Worm (Caenorhabditis elegans) whole organism, late embryonic: ENCODE measurements around the gene W03C9.5.

Experiments
- C38D4.7 ChIP-seq: fragments of 200-800 bp; sonication (Bioruptor generic); optimal IDR thresholded peaks from 2 replicates; lab custom pipeline; 2018; ENCODE audit warnings: mild to moderate bottlenecking, missing genetic modification characterization, moderate library complexity, missing compliant biosample characterization
- K02D7.2 ChIP-seq: sonication (generic microtip); optimal IDR thresholded peaks from 2 replicates; lab custom pipeline; 2017; ENCODE audit warnings: mild to moderate bottlenecking, missing genetic modification characterization, missing compliant biosample characterization
- Y22D7AL.16 ChIP-seq: sonication (generic microtip); optimal IDR thresholded peaks from 2 replicates; lab custom pipeline; 2016; ENCODE audit warnings: missing genetic modification characterization, missing compliant biosample characterization
- ahr-1 ChIP-seq: sonication (generic microtip); optimal IDR thresholded peaks from 2 replicates; lab custom pipeline; 2016; ENCODE audit warnings: missing genetic modification characterization, missing compliant biosample characterization
- ceh-22 ChIP-seq: sonication (generic microtip); optimal IDR thresholded peaks from 2 replicates; lab custom pipeline; 2017; ENCODE audit warnings: missing biosample characterization, missing genetic modification characterization
- ceh-34 ChIP-seq: sonication (generic microtip); optimal IDR thresholded peaks from 2 replicates; lab custom pipeline; 2016; ENCODE audit warnings: mild to moderate bottlenecking, missing genetic modification characterization, missing compliant biosample characterization
- ceh-48 ChIP-seq: sonication (generic microtip); optimal IDR thresholded peaks from 2 replicates; lab custom pipeline; 2016; ENCODE audit warnings: missing genetic modification characterization, inconsistent platforms, missing compliant biosample characterization
- che-1 ChIP-seq: sonication (generic microtip); optimal IDR thresholded peaks from 2 replicates; lab custom pipeline; 2016; ENCODE audit warnings: mild to moderate bottlenecking, missing genetic modification characterization, missing compliant biosample characterization
- dve-1 ChIP-seq: sonication (generic microtip); optimal IDR thresholded peaks from 2 replicates; lab custom pipeline; 2017; ENCODE audit warnings: antibody characterized with exemption, mild to moderate bottlenecking, missing genetic modification characterization, missing compliant biosample characterization
- elt-2 ChIP-seq: sonication (generic microtip); optimal IDR thresholded peaks from 2 replicates; lab custom pipeline; 2016; ENCODE audit warnings: missing genetic modification reagents, missing genetic modification characterization, missing compliant biosample characterization
- eyg-1 ChIP-seq: sonication (generic microtip); optimal IDR thresholded peaks from 2 replicates; lab custom pipeline; 2016; ENCODE audit warnings: missing genotype, missing genetic modification characterization, missing compliant biosample characterization
- fax-1 ChIP-seq: sonication (generic microtip); optimal IDR thresholded peaks from 2 replicates; lab custom pipeline; 2016; ENCODE audit warnings: missing genotype, missing genetic modification characterization, missing compliant biosample characterization
- fkh-10 ChIP-seq: fragments of 150-350 bp; optimal IDR thresholded peaks from 2 replicates; lab custom pipeline; 2014; ENCODE audit warnings: missing biosample characterization, missing genetic modification reagents, missing genetic modification characterization
- gmeb-2 ChIP-seq: sonication (generic microtip); optimal IDR thresholded peaks from 2 replicates; lab custom pipeline; 2016; ENCODE audit warnings: missing genetic modification characterization, inconsistent platforms, missing compliant biosample characterization
- hlh-30 ChIP-seq: sonication (generic microtip); optimal IDR thresholded peaks from 2 replicates; lab custom pipeline; 2017; ENCODE audit warnings: antibody characterized with exemption, missing genetic modification characterization, missing compliant biosample characterization; ENCODE audit not compliant: insufficient read depth
- hlh-6 ChIP-seq: sonication (generic microtip); optimal IDR thresholded peaks from 2 replicates; lab custom pipeline; 2016; ENCODE audit warnings: missing genotype, missing genetic modification characterization, missing compliant biosample characterization
- hlh-8 ChIP-seq: sonication (generic microtip); optimal IDR thresholded peaks from 2 replicates; lab custom pipeline; 2016; ENCODE audit warnings: missing genotype, missing genetic modification characterization, missing compliant biosample characterization
- madf-2 ChIP-seq: sonication (generic microtip); optimal IDR thresholded peaks from 2 replicates; lab custom pipeline; 2017; ENCODE audit warnings: missing genetic modification characterization, missing compliant biosample characterization
- mec-3 ChIP-seq: sonication (generic microtip); optimal IDR thresholded peaks from 2 replicates; lab custom pipeline; 2016; ENCODE audit warnings: borderline replicate concordance, missing genetic modification characterization, missing compliant biosample characterization
- npax-4 ChIP-seq: sonication (generic microtip); optimal IDR thresholded peaks from 2 replicates; lab custom pipeline; 2016; ENCODE audit warnings: missing genetic modification characterization, missing compliant biosample characterization
- pax-1 ChIP-seq: fragments of 150-350 bp; optimal IDR thresholded peaks from 2 replicates; lab custom pipeline; 2014; ENCODE audit warnings: missing biosample characterization, missing genetic modification characterization
- ref-2 ChIP-seq: sonication (generic microtip); optimal IDR thresholded peaks from 2 replicates; lab custom pipeline; 2016; ENCODE audit warnings: missing genetic modification characterization, missing compliant biosample characterization
- sdc-2 ChIP-seq: sonication (generic microtip); optimal IDR thresholded peaks from 2 replicates; lab custom pipeline; 2016; ENCODE audit warnings: missing genotype, missing genetic modification characterization, missing compliant biosample characterization
- sox-4 ChIP-seq: sonication (generic microtip); optimal IDR thresholded peaks from 2 replicates; lab custom pipeline; 2017; ENCODE audit warnings: mild to moderate bottlenecking, missing genetic modification characterization, inconsistent platforms, missing compliant biosample characterization
- syd-9 ChIP-seq: sonication (generic microtip); optimal IDR thresholded peaks from 2 replicates; lab custom pipeline; 2016; ENCODE audit warnings: mild to moderate bottlenecking, missing genetic modification characterization, moderate library complexity, missing compliant biosample characterization
- unc-3 ChIP-seq, 2 experiments: fragments of 200-800 bp in 1 of 2; sonication (Bioruptor generic) in 1 of 2; sonication (generic microtip) in 1 of 2; conservative IDR thresholded peaks in 1 of 2; optimal IDR thresholded peaks in 1 of 2; 2 replicates each; pipeline versions ENCODE4 v1.3.6 to Lab custom; 2016 to 2022; ENCODE audit warnings: missing compliant biosample characterization in 2 of 2, missing genetic modification characterization in 2 of 2, missing genetic modification reagents in 1 of 2
- ztf-16 ChIP-seq: sonication (generic microtip); optimal IDR thresholded peaks from 2 replicates; lab custom pipeline; 2017; ENCODE audit warnings: missing genetic modification characterization, missing compliant biosample characterization

The W03C9.5 gene

DNA sequence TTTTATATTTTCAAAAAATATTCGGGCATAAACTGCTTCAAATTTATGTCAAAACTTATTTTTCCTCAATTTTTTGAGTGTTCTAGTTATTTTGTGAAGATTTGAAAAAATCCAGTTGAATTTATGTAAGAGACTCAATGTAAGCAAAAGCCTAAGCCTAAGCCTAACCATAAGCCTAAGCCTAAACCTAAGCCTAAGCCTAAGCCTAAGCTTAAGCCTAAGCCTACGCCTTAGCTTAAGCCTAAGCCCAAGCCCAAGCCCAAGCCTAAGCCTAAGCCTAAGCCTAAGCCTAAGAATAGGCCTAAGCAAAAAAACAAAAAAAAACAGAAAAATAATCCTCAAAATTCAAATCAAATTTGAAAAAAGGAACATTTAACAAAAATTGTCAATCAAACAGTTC, 37.2 kb downstream of the W03C9.5 start:
- TF ChIP-seq unc-3 (GFP tag; conservative IDR thresholded peaks at IDR 0.05; lab: Robert Waterston, UW) (no peak), unc-3 (tag; optimal IDR thresholded peaks at IDR 0.05; lab: Kevin White, UChicago) (no peak), dve-1 (peak; percentile 56)

DNA sequence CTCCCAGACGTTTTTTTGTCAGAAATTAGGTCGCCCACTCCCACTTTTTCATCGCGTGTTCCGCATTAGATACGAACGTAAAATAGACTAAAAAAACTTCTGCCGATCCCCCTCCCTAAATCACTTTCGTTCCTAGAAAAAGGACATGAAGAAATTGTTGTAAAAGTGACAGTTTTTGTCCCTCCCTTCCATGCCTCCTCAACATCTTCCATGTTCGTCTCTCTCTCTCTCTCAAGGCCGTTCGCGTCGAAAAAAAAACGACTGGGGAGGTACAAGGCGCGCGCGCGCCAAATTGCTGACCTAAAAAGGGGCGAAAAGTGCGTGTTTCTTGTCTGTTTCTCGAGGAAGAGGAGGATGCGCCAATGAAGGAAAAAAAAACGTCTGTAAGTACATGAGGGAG, 38.6 kb downstream of the W03C9.5 start:
- TF ChIP-seq elt-2 (tag; lab: Kevin White, UChicago): no peak
- TF ChIP-seq syd-9: no peak
- TF ChIP-seq madf-2 (tag; lab: Kevin White, UChicago): no peak
- no peak for TF ChIP-seq hlh-8 (tag; lab: Kevin White, UChicago)

DNA sequence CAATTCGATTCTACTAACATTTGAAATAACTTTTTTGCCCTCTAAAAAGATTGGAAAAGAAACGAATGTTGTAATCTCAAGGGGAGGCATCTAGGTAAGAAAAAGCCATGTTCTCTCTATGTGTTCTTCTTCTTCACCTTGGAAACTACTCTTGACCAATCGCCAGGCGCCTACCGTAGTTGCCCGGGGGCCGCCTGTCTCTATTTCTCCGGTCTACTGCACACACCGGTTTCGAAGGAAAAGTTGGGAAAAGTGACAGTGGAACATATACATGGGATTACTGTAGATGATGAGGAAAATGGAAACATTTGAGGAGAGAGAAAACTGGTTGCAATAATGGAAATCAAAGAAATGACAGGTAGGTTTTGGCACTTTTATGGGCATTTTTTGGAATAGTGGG, 40.8 kb downstream of the W03C9.5 start:
- TF ChIP-seq mec-3 (tag; lab: Kevin White, UChicago) (no peak), gmeb-2 (tag; lab: Kevin White, UChicago) (no peak), C38D4.7 (GFP tag; lab: Kevin White, UChicago) (no peak), ztf-16 (tag; lab: Kevin White, UChicago) (no peak), Y22D7AL.16 (tag; lab: Kevin White, UChicago) (no peak), fkh-10 (GFP tag; lab: Kevin White, UChicago) (no peak), ceh-48 (tag; lab: Kevin White, UChicago) (no peak), elt-2 (tag; lab: Kevin White, UChicago) (no peak), hlh-6 (tag; lab: Kevin White, UChicago) (no peak), sox-4 (tag; lab: Kevin White, UChicago) (no peak), pax-1 (tag; lab: Kevin White, UChicago) (no peak), fax-1 (tag; lab: Kevin White, UChicago) (no peak)

DNA sequence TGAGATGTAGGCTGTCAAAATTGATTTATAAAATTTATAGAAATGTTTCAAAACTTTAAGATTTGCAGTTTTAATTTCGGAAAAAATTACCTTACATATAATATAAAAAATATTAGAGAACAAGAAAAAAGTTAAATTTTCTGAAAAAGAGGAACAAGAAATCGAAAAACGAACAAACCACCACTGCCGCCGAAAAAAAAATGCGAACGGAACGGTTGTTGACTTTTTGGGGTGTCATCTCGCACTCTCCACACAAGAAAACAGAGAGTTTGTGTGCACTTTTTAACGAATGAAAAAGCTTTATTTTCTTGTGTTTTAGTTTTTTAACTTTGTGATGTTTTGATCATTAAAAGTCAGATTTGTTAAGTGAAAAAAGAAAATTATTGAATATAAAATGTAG, 42.1 kb downstream of the W03C9.5 start:
- TF ChIP-seq elt-2 (tag; lab: Kevin White, UChicago): no peak
- TF ChIP-seq sdc-2: no peak
- TF ChIP-seq eyg-1 (tag; lab: Kevin White, UChicago): no peak
- no peak for TF ChIP-seq K02D7.2 (tag; lab: Kevin White, UChicago)
- no peak for TF ChIP-seq che-1 (tag; lab: Kevin White, UChicago)
- TF ChIP-seq gmeb-2 (tag; lab: Kevin White, UChicago): no peak
- no peak for TF ChIP-seq sox-4 (tag; lab: Kevin White, UChicago)
- TF ChIP-seq ahr-1 (tag; lab: Kevin White, UChicago): no peak

DNA sequence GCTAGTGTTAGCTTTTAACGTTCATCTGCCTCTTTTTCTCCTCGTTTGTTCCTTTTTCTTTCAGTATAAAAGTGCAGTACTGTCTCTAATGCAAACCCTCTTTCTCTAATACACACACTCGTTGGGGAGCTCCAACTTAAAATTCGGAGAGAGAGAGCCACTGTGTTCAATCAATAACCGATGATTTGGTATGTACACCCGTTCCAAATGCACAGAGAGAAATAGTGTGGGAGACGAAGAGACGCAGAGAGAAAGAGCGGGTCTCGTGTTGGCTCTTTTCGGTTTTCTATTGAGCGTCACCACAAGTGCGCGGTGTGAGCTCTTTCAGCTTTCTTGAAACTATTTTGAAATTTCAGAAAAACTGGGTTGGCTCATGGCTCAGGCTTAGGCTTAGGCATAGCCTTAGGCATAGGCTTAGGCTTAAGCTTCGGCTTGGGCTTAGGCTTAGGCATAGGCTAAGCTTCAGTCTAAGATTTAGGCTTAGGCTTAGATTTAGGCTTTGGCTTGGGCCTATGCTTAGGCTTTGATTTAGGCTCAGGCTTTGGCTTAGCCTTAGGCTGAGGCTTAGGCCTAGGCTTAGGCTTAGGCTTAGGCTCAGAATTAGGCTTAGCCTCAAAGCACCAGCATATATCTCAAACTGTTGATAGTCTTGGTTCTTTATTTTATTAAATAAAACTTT, 43.6 kb downstream of the W03C9.5 start:
- TF ChIP-seq dve-1 (peak; percentile 29), ceh-22 (no peak), npax-4 (tag; lab: Kevin White, UChicago) (no peak), hlh-30 (tag; lab: Kevin White, UChicago) (peak; percentile 47)

DNA sequence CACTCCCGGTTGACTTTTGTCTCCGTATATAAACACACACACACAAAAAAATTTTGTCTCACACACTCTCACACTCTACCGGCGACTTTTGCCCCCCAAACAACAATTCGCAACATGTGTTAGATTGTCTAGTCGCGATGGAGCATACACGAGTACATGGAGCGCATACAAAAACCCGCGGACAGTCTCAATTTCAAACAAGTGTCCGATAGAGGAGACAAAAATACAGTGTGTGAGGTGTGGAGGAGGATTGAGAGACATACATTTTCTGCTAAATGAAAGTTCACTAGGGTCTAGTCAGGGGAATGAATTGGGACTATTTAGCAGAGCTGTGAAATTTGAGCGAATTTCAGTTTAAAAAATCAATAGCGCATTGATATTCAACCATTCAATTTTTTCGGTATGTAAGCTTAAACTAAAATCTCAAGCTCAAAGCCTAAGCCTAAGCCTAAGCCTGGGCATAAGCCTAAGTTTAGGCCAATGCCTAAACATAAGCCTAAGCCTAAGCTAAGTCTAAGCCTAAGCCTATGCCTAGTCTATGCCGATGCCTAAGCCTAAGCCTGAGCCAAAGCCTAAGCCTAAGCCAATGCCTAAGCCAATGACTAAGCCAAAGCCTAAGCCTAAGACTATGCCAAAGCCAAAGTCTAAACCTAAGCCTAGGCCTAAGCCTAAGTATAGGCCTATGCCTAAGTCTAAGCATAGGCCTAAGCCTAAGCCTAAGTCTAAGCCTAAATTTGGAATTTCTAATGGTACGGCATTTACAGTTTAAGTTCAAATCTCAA, 44.4 kb downstream of the W03C9.5 start:
- TF ChIP-seq C38D4.7 (GFP tag; lab: Kevin White, UChicago): no peak
- peak; percentile 1 for TF ChIP-seq ceh-34 (tag; lab: Kevin White, UChicago)
- peak; percentile 14 for TF ChIP-seq dve-1
- TF ChIP-seq ref-2 (tag; lab: Kevin White, UChicago): no peak
